Worm (Caenorhabditis elegans): ENCODE data around the gene gro-1.

gro-1 gene

ce11 chrIII:5254108-5254507 lies 10.8 kb upstream of the gro-1 start, which contains the start of the genes sumv-1 and gop-1:
TSS of gene sumv-1 (minus strand) at chrIII:5254187.
TSS of gene gop-1 (plus strand) at chrIII:5254438.
- TF ChIP-seq snpc-4 (tag; optimal IDR thresholded peaks at IDR 0.05) (no peak), blmp-1 (tag; optimal IDR thresholded peaks at IDR 0.05; ENCODE audit: insufficient read depth) (no peak), nhr-77 (tag; optimal IDR thresholded peaks at IDR 0.05) (no peak), lin-39 (tag; optimal IDR thresholded peaks at IDR 0.05) (no peak), zag-1 (tag; optimal IDR thresholded peaks at IDR 0.05) (no peak), skn-1 (tag; optimal IDR thresholded peaks at IDR 0.05) (no peak), nhr-21 (tag; optimal IDR thresholded peaks at IDR 0.05) (no peak), lin-13 (GFP tag; optimal IDR thresholded peaks at IDR 0.05) (no peak), unc-62 (GFP tag; optimal IDR thresholded peaks at IDR 0.05) (no peak)

- TF ChIP-seq ama-1 (optimal IDR thresholded peaks at IDR 0.05) (no peak), sem-4 (tag; optimal IDR thresholded peaks at IDR 0.05) (no peak), snpc-4 (tag; optimal IDR thresholded peaks at IDR 0.05) (no peak), nhr-10 (tag; optimal IDR thresholded peaks at IDR 0.05) (no peak), gmeb-1 (tag; optimal IDR thresholded peaks at IDR 0.05) (no peak), ceh-82 (tag; optimal IDR thresholded peaks at IDR 0.05) (no peak), nhr-237 (tag; optimal IDR thresholded peaks at IDR 0.05) (no peak), F13H6.1 (tag; optimal IDR thresholded peaks at IDR 0.05) (no peak), ceh-16 (tag; optimal IDR thresholded peaks at IDR 0.05) (no peak), elt-1 (tag; optimal IDR thresholded peaks at IDR 0.05) (no peak), sma-3 (GFP tag; optimal IDR thresholded peaks at IDR 0.05) (no peak), ztf-11 (tag; optimal IDR thresholded peaks at IDR 0.05) (no peak)
These were observed 6.0 kb upstream of the gro-1 start, which contains the start of gene gop-2 for ce11 chrIII:5258918-5259317. TSS of gene gop-2 (plus strand) at chrIII:5259023.

DNA sequence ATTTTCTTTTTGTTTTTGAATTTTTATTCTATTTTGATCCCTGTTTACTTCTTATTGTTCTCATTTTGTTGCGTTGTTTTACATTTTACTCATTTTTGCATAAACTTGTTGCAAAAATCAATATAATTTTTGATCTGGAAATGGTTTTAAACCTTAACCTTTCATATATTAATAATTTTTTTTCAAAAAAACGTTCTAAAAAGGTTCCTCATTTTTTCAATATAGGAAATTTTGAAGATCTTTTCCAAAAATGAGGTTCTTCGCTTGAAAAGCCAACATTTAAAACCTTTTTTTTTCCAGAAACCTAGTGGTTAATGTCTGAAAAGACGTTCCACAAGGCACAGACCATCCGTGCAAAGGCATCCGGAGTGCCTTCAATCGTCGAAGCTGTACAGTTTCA lies 4.5 kb upstream of the gro-1 start, which contains the start of gene gop-3:
Gene gop-3 (plus strand): TSS at position 301 of the 400 bp plus-strand sequence.
- no peak for TF ChIP-seq sma-9 (GFP tag; optimal IDR thresholded peaks at IDR 0.05)
- no peak for TF ChIP-seq sma-9 (tag; optimal IDR thresholded peaks at IDR 0.05)
- no peak for TF ChIP-seq nhr-10 (tag; optimal IDR thresholded peaks at IDR 0.05)
- no peak for TF ChIP-seq ztf-4 (tag; optimal IDR thresholded peaks at IDR 0.05)
- no peak for TF ChIP-seq aly-2 (tag; optimal IDR thresholded peaks at IDR 0.05)
- TF ChIP-seq lin-13 (GFP tag; optimal IDR thresholded peaks at IDR 0.05): no peak
- no peak for TF ChIP-seq sma-3 (GFP tag; optimal IDR thresholded peaks at IDR 0.05)
- no peak for TF ChIP-seq unc-55 (GFP tag; optimal IDR thresholded peaks at IDR 0.05)
- no peak for TF ChIP-seq skn-1 (tag; optimal IDR thresholded peaks at IDR 0.05)
- TF ChIP-seq nhr-6 (tag; optimal IDR thresholded peaks at IDR 0.05): no peak
- no peak for TF ChIP-seq egl-27 (tag; optimal IDR thresholded peaks at IDR 0.05)
- no peak for TF ChIP-seq mdl-1 (tag; optimal IDR thresholded peaks at IDR 0.05)
- TF ChIP-seq F13H6.1 (tag; optimal IDR thresholded peaks at IDR 0.05): no peak
- no peak for TF ChIP-seq snpc-4 (tag; optimal IDR thresholded peaks at IDR 0.05)
- no peak for TF ChIP-seq ztf-1 (GFP tag; conservative IDR thresholded peaks at IDR 0.05)
- TF ChIP-seq unc-39 (tag; optimal IDR thresholded peaks at IDR 0.05): no peak
- TF ChIP-seq lin-11 (tag; optimal IDR thresholded peaks at IDR 0.05): no peak
- no peak for TF ChIP-seq Y55F3AM.14 (GFP tag; optimal IDR thresholded peaks at IDR 0.05)

ce11 chrIII:5263299-5263993 lies 1.5 kb upstream of the gro-1 start, which contains the start of the genes C34E10.9 and hap-1:
TSS of gene C34E10.9 (minus strand) at chrIII:5263399.
TSS of gene hap-1 (plus strand) at chrIII:5263943.
- TF ChIP-seq ztf-1 (GFP tag; conservative IDR thresholded peaks at IDR 0.05) (no peak), mbf-1 (tag; optimal IDR thresholded peaks at IDR 0.05) (no peak), nhr-11 (tag; optimal IDR thresholded peaks at IDR 0.05) (no peak), blmp-1 (tag; optimal IDR thresholded peaks at IDR 0.05; ENCODE audit: insufficient read depth) (no peak), skn-1 (tag; optimal IDR thresholded peaks at IDR 0.05) (no peak), nhr-21 (tag; optimal IDR thresholded peaks at IDR 0.05) (no peak), zag-1 (tag; optimal IDR thresholded peaks at IDR 0.05) (no peak), sma-3 (GFP tag; optimal IDR thresholded peaks at IDR 0.05) (no peak)

Measured in whole organism, L2 larva.